Fruit fly (Drosophila melanogaster): Measurements from ENCODE around the gene CG15530.

CG15530 gene

dm6 chr3R:30195606-30196049, 18.0 kb downstream of the CG15530 start:
- TF ChIP-seq CG15710 (tag; optimal IDR thresholded peaks at IDR 0.05), result peak; percentile 18
- no peak for TF ChIP-seq CG10348 (GFP tag; IDR thresholded peaks at IDR 0.05)
- no peak for TF ChIP-seq rn (GFP tag; IDR thresholded peaks at IDR 0.05)
- TF ChIP-seq CG32121 (GFP tag; IDR thresholded peaks at IDR 0.05), result peak; percentile 59
- TF ChIP-seq CG4496 (GFP tag; IDR thresholded peaks at IDR 0.05), result peak; percentile 64
- no peak for TF ChIP-seq D1 (tag; optimal IDR thresholded peaks at IDR 0.05)
- TF ChIP-seq Snoo (tag; optimal IDR thresholded peaks at IDR 0.05), result no peak
- TF ChIP-seq CG13204 (GFP tag; optimal IDR thresholded peaks at IDR 0.05), result no peak
- TF ChIP-seq CG8301 (tag; optimal IDR thresholded peaks at IDR 0.05), result peak; percentile 23
- TF ChIP-seq CG14655 (GFP tag; optimal IDR thresholded peaks at IDR 0.05), result peak; percentile 14
- TF ChIP-seq Ets98B (GFP tag; IDR thresholded peaks at IDR 0.05), result peak; percentile 64
- no peak for TF ChIP-seq CG34367 (tag; optimal IDR thresholded peaks at IDR 0.05)
- no peak for TF ChIP-seq Pif1A (GFP tag; optimal IDR thresholded peaks at IDR 0.05)
- TF ChIP-seq CG9948 (tag; optimal IDR thresholded peaks at IDR 0.05), result no peak
- no peak for TF ChIP-seq CG8159 (tag; optimal IDR thresholded peaks at IDR 0.05)
- TF ChIP-seq Pif1B (GFP tag; optimal IDR thresholded peaks at IDR 0.05), result no peak
- TF ChIP-seq gl (tag; optimal IDR thresholded peaks at IDR 0.05), result no peak
- TF ChIP-seq EcR (GFP tag; optimal IDR thresholded peaks at IDR 0.05), result no peak
- peak; percentile 3 for TF ChIP-seq CG17806 (tag; optimal IDR thresholded peaks at IDR 0.05)
- TF ChIP-seq CG12605 (GFP tag; IDR thresholded peaks at IDR 0.05), result no peak
- peak; percentile 64 for TF ChIP-seq fd96Ca (GFP tag; IDR thresholded peaks at IDR 0.05)

- TF ChIP-seq CG4496 (GFP tag; IDR thresholded peaks at IDR 0.05) (no peak), CG34367 (tag; optimal IDR thresholded peaks at IDR 0.05) (no peak), D1 (tag; optimal IDR thresholded peaks at IDR 0.05) (no peak), fd96Ca (GFP tag; IDR thresholded peaks at IDR 0.05) (no peak), Snoo (tag; optimal IDR thresholded peaks at IDR 0.05) (no peak), Ets98B (GFP tag; IDR thresholded peaks at IDR 0.05) (no peak), CG32121 (GFP tag; IDR thresholded peaks at IDR 0.05) (no peak), Pif1B (GFP tag; optimal IDR thresholded peaks at IDR 0.05) (no peak), EcR (GFP tag; optimal IDR thresholded peaks at IDR 0.05) (no peak), CG10348 (GFP tag; IDR thresholded peaks at IDR 0.05) (no peak), CG15710 (tag; optimal IDR thresholded peaks at IDR 0.05) (no peak), CG14655 (GFP tag; optimal IDR thresholded peaks at IDR 0.05) (no peak), rn (GFP tag; IDR thresholded peaks at IDR 0.05) (no peak)
These were observed 18.5 kb downstream of the CG15530 start, which contains the start of gene CG15531 for dm6 chr3R:30196128-30196527. Gene CG15531, minus strand, starts transcription at chr3R:30196228.

- TF ChIP-seq CG4496 (GFP tag; IDR thresholded peaks at IDR 0.05), result no peak
- TF ChIP-seq CG14655 (GFP tag; optimal IDR thresholded peaks at IDR 0.05), result no peak
- TF ChIP-seq Pif1B (GFP tag; optimal IDR thresholded peaks at IDR 0.05), result no peak
- TF ChIP-seq CG13204 (GFP tag; optimal IDR thresholded peaks at IDR 0.05), result no peak
- no peak for TF ChIP-seq CG12605 (GFP tag; IDR thresholded peaks at IDR 0.05)
- no peak for TF ChIP-seq CG34367 (tag; optimal IDR thresholded peaks at IDR 0.05)
- TF ChIP-seq gl (tag; optimal IDR thresholded peaks at IDR 0.05), result no peak
- TF ChIP-seq CG10348 (GFP tag; IDR thresholded peaks at IDR 0.05), result no peak
- TF ChIP-seq rn (GFP tag; IDR thresholded peaks at IDR 0.05), result no peak
- TF ChIP-seq Ets98B (GFP tag; IDR thresholded peaks at IDR 0.05), result no peak
These were observed 20.1 kb downstream of the CG15530 start for dm6 chr3R:30197796-30198195.

- TF ChIP-seq fd96Ca (GFP tag; IDR thresholded peaks at IDR 0.05) (no peak), CG32121 (GFP tag; IDR thresholded peaks at IDR 0.05) (no peak), CG9948 (tag; optimal IDR thresholded peaks at IDR 0.05) (no peak), CG8301 (tag; optimal IDR thresholded peaks at IDR 0.05) (no peak), CG4496 (GFP tag; IDR thresholded peaks at IDR 0.05) (no peak), CG17806 (tag; optimal IDR thresholded peaks at IDR 0.05) (no peak), CG13204 (GFP tag; optimal IDR thresholded peaks at IDR 0.05) (no peak), Pif1A (GFP tag; optimal IDR thresholded peaks at IDR 0.05) (no peak), CG34367 (tag; optimal IDR thresholded peaks at IDR 0.05) (no peak), CG15710 (tag; optimal IDR thresholded peaks at IDR 0.05) (no peak), EcR (GFP tag; optimal IDR thresholded peaks at IDR 0.05) (no peak), CG10348 (GFP tag; IDR thresholded peaks at IDR 0.05) (no peak), CG8159 (tag; optimal IDR thresholded peaks at IDR 0.05) (no peak), Snoo (tag; optimal IDR thresholded peaks at IDR 0.05) (no peak), Ets98B (GFP tag; IDR thresholded peaks at IDR 0.05) (no peak), D1 (tag; optimal IDR thresholded peaks at IDR 0.05) (no peak)
These were observed 21.1 kb downstream of the CG15530 start for dm6 chr3R:30198793-30199192.

- TF ChIP-seq CG8159 (tag; optimal IDR thresholded peaks at IDR 0.05), result no peak
- TF ChIP-seq rn (GFP tag; IDR thresholded peaks at IDR 0.05), result no peak
- TF ChIP-seq D1 (tag; optimal IDR thresholded peaks at IDR 0.05), result no peak
- no peak for TF ChIP-seq CG9948 (tag; optimal IDR thresholded peaks at IDR 0.05)
- TF ChIP-seq Pif1B (GFP tag; optimal IDR thresholded peaks at IDR 0.05), result no peak
- TF ChIP-seq CG17806 (tag; optimal IDR thresholded peaks at IDR 0.05), result no peak
- no peak for TF ChIP-seq CG13204 (GFP tag; optimal IDR thresholded peaks at IDR 0.05)
- TF ChIP-seq CG34367 (tag; optimal IDR thresholded peaks at IDR 0.05), result no peak
- TF ChIP-seq CG10348 (GFP tag; IDR thresholded peaks at IDR 0.05), result no peak
- TF ChIP-seq Ets98B (GFP tag; IDR thresholded peaks at IDR 0.05), result no peak
- TF ChIP-seq Pif1A (GFP tag; optimal IDR thresholded peaks at IDR 0.05), result no peak
- TF ChIP-seq CG32121 (GFP tag; IDR thresholded peaks at IDR 0.05), result no peak
- TF ChIP-seq CG12605 (GFP tag; IDR thresholded peaks at IDR 0.05), result no peak
- no peak for TF ChIP-seq CG4496 (GFP tag; IDR thresholded peaks at IDR 0.05)
- no peak for TF ChIP-seq Snoo (tag; optimal IDR thresholded peaks at IDR 0.05)
- TF ChIP-seq fd96Ca (GFP tag; IDR thresholded peaks at IDR 0.05), result no peak
- TF ChIP-seq CG8301 (tag; optimal IDR thresholded peaks at IDR 0.05), result no peak
- no peak for TF ChIP-seq CG15710 (tag; optimal IDR thresholded peaks at IDR 0.05)
- TF ChIP-seq CG14655 (GFP tag; optimal IDR thresholded peaks at IDR 0.05), result no peak
- TF ChIP-seq gl (tag; optimal IDR thresholded peaks at IDR 0.05), result no peak
These were observed 22.5 kb downstream of the CG15530 start for dm6 chr3R:30200091-30200698.

Measured in whole organism, pupa.